Worm (Caenorhabditis elegans): ENCODE results near the gene nhr-36.

The nhr-36 gene

ce11 chrV:9219390-9219733 lies 42.0 kb downstream of the nhr-36 start:
- TF ChIP-seq fkh-10 (GFP tag; optimal IDR thresholded peaks at IDR 0.05) (no peak), ceh-6 (GFP tag; optimal IDR thresholded peaks at IDR 0.05) (peak; percentile 1)

ce11 chrV:9218655-9219389 lies 42.6 kb downstream of the nhr-36 start:
- TF ChIP-seq dve-1 (tag; optimal IDR thresholded peaks at IDR 0.05) (no peak), hlh-13 (GFP tag; optimal IDR thresholded peaks at IDR 0.05) (no peak), zip-5 (tag; optimal IDR thresholded peaks at IDR 0.05) (no peak), ahr-1 (tag; optimal IDR thresholded peaks at IDR 0.05) (no peak), nhr-232 (tag; optimal IDR thresholded peaks at IDR 0.05) (no peak), hlh-6 (tag; optimal IDR thresholded peaks at IDR 0.05) (no peak), dmd-4 (tag; optimal IDR thresholded peaks at IDR 0.05; ENCODE audit: borderline replicate concordance) (no peak), ceh-6 (GFP tag; optimal IDR thresholded peaks at IDR 0.05) (no peak), ceh-9 (tag; optimal IDR thresholded peaks at IDR 0.05) (no peak), ceh-22 (tag; optimal IDR thresholded peaks at IDR 0.05) (no peak), tbx-2 (tag; optimal IDR thresholded peaks at IDR 0.05) (peak; percentile 35), K09A11.1 (tag; optimal IDR thresholded peaks at IDR 0.05; ENCODE audit: insufficient read depth) (no peak), hlh-30 (tag; optimal IDR thresholded peaks at IDR 0.05; ENCODE audit: insufficient read depth) (no peak), ztf-16 (tag; optimal IDR thresholded peaks at IDR 0.05) (no peak), nhr-11 (tag; optimal IDR thresholded peaks at IDR 0.05) (no peak), unc-55 (GFP tag; optimal IDR thresholded peaks at IDR 0.05) (peak; percentile 88), lin-11 (tag; optimal IDR thresholded peaks at IDR 0.05) (no peak), unc-86 (tag; optimal IDR thresholded peaks at IDR 0.05) (no peak), pag-3 (tag; optimal IDR thresholded peaks at IDR 0.05; ENCODE audit: borderline replicate concordance) (peak; percentile 33), ama-1 (optimal IDR thresholded peaks at IDR 0.05) (no peak), nfya-1 (tag; optimal IDR thresholded peaks at IDR 0.05) (peak; percentile 31), pqm-1 (tag; optimal IDR thresholded peaks at IDR 0.05) (no peak), pha-4 (tag; optimal IDR thresholded peaks at IDR 0.05) (no peak), T23F11.4 (GFP tag; optimal IDR thresholded peaks at IDR 0.05) (no peak), odd-2 (tag; optimal IDR thresholded peaks at IDR 0.05) (no peak), ceh-14 (tag; optimal IDR thresholded peaks at IDR 0.05) (peak; percentile 23), ceh-18 (tag; optimal IDR thresholded peaks at IDR 0.05) (peak; percentile 19), sox-2 (GFP tag; IDR thresholded peaks at IDR 0.05) (no peak), K02D7.2 (tag; optimal IDR thresholded peaks at IDR 0.05) (no peak), pat-9 (tag; optimal IDR thresholded peaks at IDR 0.05) (no peak), ceh-30 (tag; optimal IDR thresholded peaks at IDR 0.05) (no peak), F13H6.1 (tag; optimal IDR thresholded peaks at IDR 0.05) (no peak), ceh-2 (tag; optimal IDR thresholded peaks at IDR 0.05) (no peak), ttx-3 (tag; optimal IDR thresholded peaks at IDR 0.05) (no peak), Y22D7AL.16 (tag; optimal IDR thresholded peaks at IDR 0.05) (no peak), ceh-31 (tag; optimal IDR thresholded peaks at IDR 0.05) (peak; percentile 46), mec-3 (tag; optimal IDR thresholded peaks at IDR 0.05; ENCODE audit: borderline replicate concordance) (no peak), ceh-19 (GFP tag; optimal IDR thresholded peaks at IDR 0.05) (no peak), unc-42 (tag; optimal IDR thresholded peaks at IDR 0.05) (no peak), eyg-1 (tag; optimal IDR thresholded peaks at IDR 0.05) (no peak), ceh-34 (tag; optimal IDR thresholded peaks at IDR 0.05) (no peak), sox-4 (tag; optimal IDR thresholded peaks at IDR 0.05) (no peak), ref-2 (tag; optimal IDR thresholded peaks at IDR 0.05) (no peak), che-1 (tag; optimal IDR thresholded peaks at IDR 0.05) (no peak), ceh-45 (GFP tag; IDR thresholded peaks at IDR 0.05) (no peak), fkh-6 (tag; optimal IDR thresholded peaks at IDR 0.05) (no peak), ceh-24 (tag; optimal IDR thresholded peaks at IDR 0.05) (no peak), npax-4 (tag; optimal IDR thresholded peaks at IDR 0.05) (no peak), unc-3 (GFP tag; conservative IDR thresholded peaks at IDR 0.05) (no peak), unc-3 (tag; optimal IDR thresholded peaks at IDR 0.05) (no peak)

All from whole organism, late embryonic.